Fruit fly (Drosophila melanogaster) whole organism, embryonic: ENCODE data around the gene CG31365.

Experiments
- Abd-B ChIP-seq: fragments of 200-800 bp; sonication (Bioruptor generic); optimal IDR thresholded peaks from 2 replicates; lab custom pipeline; 2018; ENCODE audit warnings: missing biosample characterization, mild to moderate bottlenecking, missing genetic modification characterization, moderate library complexity
- Atf6 ChIP-seq: fragments of 200-800 bp; sonication (Bioruptor generic); IDR thresholded peaks from 2 replicates; pipeline ENCODE4 v1.3.6; 2022; ENCODE audit warnings: missing biosample characterization, missing genetic modification characterization
- B-H2 ChIP-seq: fragments of 200-800 bp; sonication (Bioruptor generic); optimal IDR thresholded peaks from 2 replicates; lab custom pipeline; 2018; ENCODE audit warnings: missing biosample characterization, mild to moderate bottlenecking, missing genetic modification characterization
- Bteb2 ChIP-seq: fragments of 200-800 bp; sonication (Bioruptor generic); optimal IDR thresholded peaks from 2 replicates; lab custom pipeline; 2016; ENCODE audit warnings: missing biosample characterization, missing genetic modification characterization
- CG10321 ChIP-seq: fragments of 200-800 bp; sonication (Bioruptor generic); IDR thresholded peaks from 2 replicates; pipeline ENCODE4 v1.3.6; 2022; ENCODE audit warnings: missing biosample characterization, missing genetic modification characterization
- CG10654 ChIP-seq: fragments of 200-800 bp; sonication (Bioruptor generic); optimal IDR thresholded peaks from 2 replicates; lab custom pipeline; 2016; ENCODE audit warnings: missing biosample characterization, missing genetic modification characterization
- CG12299 ChIP-seq: fragments of 200-800 bp; sonication (Bioruptor generic); optimal IDR thresholded peaks from 2 replicates; lab custom pipeline; 2018; ENCODE audit warnings: missing biosample characterization, mild to moderate bottlenecking, missing genetic modification characterization
- CG13296 ChIP-seq: fragments of 200-800 bp; sonication (Bioruptor generic); optimal IDR thresholded peaks from 3 replicates; lab custom pipeline; 2018; ENCODE audit warnings: missing biosample characterization, mild to moderate bottlenecking, missing genetic modification characterization
- CG14667 ChIP-seq: fragments of 200-800 bp; sonication (Bioruptor generic); IDR thresholded peaks from 2 replicates; pipeline ENCODE4 v1.3.6; 2022; ENCODE audit warnings: missing biosample characterization, missing genetic modification characterization
- CG14710 ChIP-seq: fragments of 200-800 bp; sonication (Bioruptor generic); optimal IDR thresholded peaks from 3 replicates; lab custom pipeline; 2019; ENCODE audit warnings: missing biosample characterization, mild to moderate bottlenecking, missing genetic modification characterization, moderate library complexity
- CG15073 ChIP-seq: fragments of 200-800 bp; sonication (Bioruptor generic); optimal IDR thresholded peaks from 2 replicates; lab custom pipeline; 2016; ENCODE audit warnings: missing biosample characterization, missing genetic modification characterization
- CG15514 ChIP-seq: fragments of 200-800 bp; sonication (Bioruptor generic); optimal IDR thresholded peaks from 3 replicates; lab custom pipeline; 2017; ENCODE audit warnings: missing biosample characterization, missing genetic modification characterization, mild to moderate bottlenecking, moderate library complexity, missing genetic modification reagents
- CG17829 ChIP-seq: fragments of 200-800 bp; optimal IDR thresholded peaks from 2 replicates; lab custom pipeline; 2019; ENCODE audit warnings: missing biosample characterization, mild to moderate bottlenecking, missing genetic modification characterization, moderate library complexity
- CG2712 ChIP-seq: fragments of 200-800 bp; optimal IDR thresholded peaks from 3 replicates; lab custom pipeline; 2019; ENCODE audit warnings: missing biosample characterization, mild to moderate bottlenecking, missing genetic modification characterization, moderate library complexity
- CG2889 ChIP-seq: fragments of 200-800 bp; sonication (Bioruptor generic); IDR thresholded peaks from 3 replicates; pipeline ENCODE4 v1.3.6; 2022; ENCODE audit warnings: missing biosample characterization, missing genetic modification characterization
- CG3065 ChIP-seq: fragments of 200-800 bp; sonication (Bioruptor generic); optimal IDR thresholded peaks from 2 replicates; lab custom pipeline; 2016; ENCODE audit warnings: missing biosample characterization, missing genetic modification characterization
- CG31441 ChIP-seq: fragments of 200-800 bp; sonication (Bioruptor generic); IDR thresholded peaks from 2 replicates; pipeline ENCODE4 v1.3.6; 2022; ENCODE audit warnings: missing biosample characterization, missing genetic modification characterization
- CG3163 ChIP-seq: fragments of 200-800 bp; sonication (Bioruptor generic); optimal IDR thresholded peaks from 3 replicates; lab custom pipeline; 2016; ENCODE audit warnings: missing biosample characterization, missing genetic modification characterization
- CG32532 ChIP-seq: fragments of 200-800 bp; sonication (Bioruptor generic); IDR thresholded peaks from 2 replicates; pipeline ENCODE4 v1.3.6; 2022; ENCODE audit warnings: missing biosample characterization, missing genetic modification characterization
- CG5180 ChIP-seq: fragments of 200-800 bp; sonication (Bioruptor generic); optimal IDR thresholded peaks from 3 replicates; lab custom pipeline; 2017; ENCODE audit warnings: missing biosample characterization, missing genetic modification characterization, mild to moderate bottlenecking, moderate library complexity, missing genetic modification reagents
- CG5953 ChIP-seq: fragments of 200-800 bp; sonication (Bioruptor generic); IDR thresholded peaks from 2 replicates; pipeline ENCODE4 v1.3.6; 2022; ENCODE audit warnings: missing biosample characterization, missing genetic modification characterization
- CG6654 ChIP-seq: fragments of 200-800 bp; sonication (Bioruptor generic); optimal IDR thresholded peaks from 2 replicates; lab custom pipeline; 2017; ENCODE audit warnings: missing biosample characterization, mild to moderate bottlenecking, missing genetic modification characterization
- CG6854 ChIP-seq: fragments of 200-800 bp; sonication (Bioruptor generic); optimal IDR thresholded peaks from 3 replicates; lab custom pipeline; 2017; ENCODE audit warnings: missing biosample characterization, mild to moderate bottlenecking, missing genetic modification characterization
- Dll ChIP-seq: fragments of 200-800 bp; sonication (Bioruptor generic); IDR thresholded peaks from 4 replicates; pipeline ENCODE4 v1.3.6; 2022; ENCODE audit warnings: missing biosample characterization, missing genetic modification characterization; ENCODE audit not compliant: partially characterized antibody
- Dp ChIP-seq: fragments of 200-800 bp; sonication (Bioruptor generic); optimal IDR thresholded peaks from 2 replicates; lab custom pipeline; 2018; ENCODE audit warnings: missing biosample characterization, mild to moderate bottlenecking, missing genetic modification characterization, moderate library complexity
- Hr3 ChIP-seq: fragments of 200-800 bp; sonication (Bioruptor generic); optimal IDR thresholded peaks from 3 replicates; lab custom pipeline; 2016; ENCODE audit warnings: missing biosample characterization, missing genetic modification characterization
- MTF-1 ChIP-seq: fragments of 200-800 bp; sonication (Bioruptor generic); optimal IDR thresholded peaks from 2 replicates; lab custom pipeline; 2018; ENCODE audit warnings: missing biosample characterization, mild to moderate bottlenecking, missing genetic modification characterization, borderline replicate concordance
- Mrtf ChIP-seq: fragments of 200-800 bp; sonication (Bioruptor generic); IDR thresholded peaks from 3 replicates; pipeline ENCODE4 v1.3.6; 2022; ENCODE audit warnings: missing biosample characterization, missing genetic modification characterization
- NK7.1 ChIP-seq: fragments of 200-800 bp; sonication (Bioruptor generic); optimal IDR thresholded peaks from 3 replicates; lab custom pipeline; 2016; ENCODE audit warnings: missing biosample characterization, missing genetic modification characterization
- NfI ChIP-seq: fragments of 200-800 bp; sonication (Bioruptor generic); optimal IDR thresholded peaks from 3 replicates; lab custom pipeline; 2018; ENCODE audit warnings: missing biosample characterization, mild to moderate bottlenecking, missing genetic modification characterization, moderate library complexity
- Spps ChIP-seq: fragments of 200-800 bp; sonication (Bioruptor generic); optimal IDR thresholded peaks from 2 replicates; lab custom pipeline; 2018; ENCODE audit warnings: missing biosample characterization, mild to moderate bottlenecking, missing genetic modification characterization
- Sry-β ChIP-seq: fragments of 200-800 bp; sonication (Bioruptor generic); optimal IDR thresholded peaks from 2 replicates; lab custom pipeline; 2018; ENCODE audit warnings: missing biosample characterization, mild to moderate bottlenecking, missing genetic modification characterization, moderate library complexity
- TFAM ChIP-seq: fragments of 200-800 bp; sonication (Bioruptor generic); optimal IDR thresholded peaks from 2 replicates; lab custom pipeline; 2017; ENCODE audit warnings: missing biosample characterization, missing genetic modification characterization, inconsistent platforms
- Tbp ChIP-seq: fragments of >200 bp; optimal IDR thresholded peaks from 2 replicates; lab custom pipeline; 2018; ENCODE audit warnings: missing biosample characterization, missing genetic modification characterization
- aop ChIP-seq: fragments of 200-800 bp; sonication (Bioruptor generic); IDR thresholded peaks from 2 replicates; pipeline ENCODE4 v1.3.6; 2022; ENCODE audit warnings: missing biosample characterization, missing genetic modification characterization
- bigmax ChIP-seq: fragments of 200-800 bp; sonication (Bioruptor generic); optimal IDR thresholded peaks from 2 replicates; lab custom pipeline; 2018; ENCODE audit warnings: missing biosample characterization, mild to moderate bottlenecking, missing genetic modification characterization
- corto ChIP-seq: fragments of 200-800 bp; sonication (Bioruptor generic); optimal IDR thresholded peaks from 2 replicates; lab custom pipeline; 2016; ENCODE audit warnings: missing biosample characterization, mild to moderate bottlenecking, missing genetic modification characterization, moderate library complexity
- cwo ChIP-seq: fragments of 200-800 bp; sonication (Bioruptor generic); optimal IDR thresholded peaks from 3 replicates; lab custom pipeline; 2017; ENCODE audit warnings: missing biosample characterization, missing genetic modification characterization, mild to moderate bottlenecking, moderate library complexity, missing genetic modification reagents
- gem ChIP-seq: fragments of 200-800 bp; sonication (Bioruptor generic); optimal IDR thresholded peaks from 2 replicates; lab custom pipeline; 2019; ENCODE audit warnings: missing biosample characterization, mild to moderate bottlenecking, missing genetic modification characterization, moderate library complexity
- gsb ChIP-seq: fragments of 200-800 bp; sonication (Bioruptor generic); IDR thresholded peaks from 2 replicates; pipeline ENCODE4 v1.3.6; 2022; ENCODE audit warnings: missing biosample characterization, missing genetic modification characterization
- ham ChIP-seq: fragments of 200-800 bp; sonication (Bioruptor generic); IDR thresholded peaks from 2 replicates; pipeline ENCODE4 v1.3.6; 2022; ENCODE audit warnings: missing biosample characterization, missing genetic modification characterization
- hb ChIP-seq: fragments of 200-800 bp; sonication (Bioruptor generic); IDR thresholded peaks from 3 replicates; pipeline ENCODE4 v1.3.6; 2022; ENCODE audit warnings: missing biosample characterization, missing genetic modification characterization; ENCODE audit not compliant: partially characterized antibody
- jumu ChIP-seq: fragments of 200-800 bp; sonication (Bioruptor generic); optimal IDR thresholded peaks from 3 replicates; lab custom pipeline; 2016; ENCODE audit warnings: missing biosample characterization, missing genetic modification characterization
- kni ChIP-seq: fragments of 200-800 bp; sonication (Bioruptor generic); optimal IDR thresholded peaks from 3 replicates; lab custom pipeline; 2017; ENCODE audit warnings: mild to moderate bottlenecking, missing biosample characterization, missing genetic modification reagents, missing genetic modification characterization
- lmd ChIP-seq: fragments of 200-800 bp; sonication (Bioruptor generic); IDR thresholded peaks from 2 replicates; pipeline ENCODE4 v1.3.6; 2022; ENCODE audit warnings: missing biosample characterization, missing genetic modification characterization
- run ChIP-seq: fragments of 200-800 bp; sonication (Bioruptor generic); optimal IDR thresholded peaks from 3 replicates; lab custom pipeline; 2018; ENCODE audit warnings: missing biosample characterization, mild to moderate bottlenecking, missing genetic modification characterization
- schlank ChIP-seq: fragments of 200-800 bp; sonication (Bioruptor generic); optimal IDR thresholded peaks from 2 replicates; lab custom pipeline; 2018; ENCODE audit warnings: missing biosample characterization, mild to moderate bottlenecking, missing genetic modification characterization
- sqz ChIP-seq: fragments of 200-800 bp; sonication (Bioruptor generic); optimal IDR thresholded peaks from 3 replicates; lab custom pipeline; 2018; ENCODE audit warnings: missing biosample characterization, mild to moderate bottlenecking, missing genetic modification characterization
- ssp ChIP-seq: fragments of 200-800 bp; sonication (Bioruptor generic); IDR thresholded peaks from 2 replicates; pipeline ENCODE4 v1.3.6; 2022; ENCODE audit warnings: missing biosample characterization, missing genetic modification characterization
- tna ChIP-seq: fragments of 200-800 bp; sonication (Bioruptor generic); IDR thresholded peaks from 2 replicates; pipeline ENCODE4 v1.3.6; 2022; ENCODE audit warnings: missing biosample characterization, missing genetic modification characterization; ENCODE audit not compliant: partially characterized antibody
- zen ChIP-seq: fragments of 200-800 bp; sonication (Bioruptor generic); optimal IDR thresholded peaks from 3 replicates; lab custom pipeline; 2018; ENCODE audit warnings: missing biosample characterization, mild to moderate bottlenecking, missing genetic modification characterization, moderate library complexity

The CG31365 gene

dm6 chr3R:23175376-23175775, 49.2 kb upstream of the CG31365 start (continued):
- TF ChIP-seq CG32532 (peak; percentile 85), CG5180 (GFP tag; lab: Kevin White, UChicago) (peak; percentile 77), Mrtf (peak; percentile 84), Tbp (GFP tag; lab: Kevin White, UChicago) (no peak), CG14710 (tag; lab: Kevin White, UChicago) (peak; percentile 93), Spps (tag; lab: Kevin White, UChicago) (peak; percentile 93), CG31441 (GFP tag; lab: Robert Waterston, UW) (peak; percentile 90), CG14667 (peak; percentile 86), CG6654 (GFP tag; lab: Kevin White, UChicago) (peak; percentile 75), Dp (GFP tag; lab: Kevin White, UChicago) (no peak), CG3163 (GFP tag; lab: Kevin White, UChicago) (peak; percentile 67), CG3065 (peak; percentile 85), ssp (GFP tag; lab: Robert Waterston, UW) (peak; percentile 82), run (tag; lab: Kevin White, UChicago) (peak; percentile 82), aop (GFP tag; lab: Robert Waterston, UW) (peak; percentile 85), CG2889 (GFP tag; lab: Robert Waterston, UW) (peak; percentile 79), Abd-B (GFP tag; lab: Kevin White, UChicago) (peak; percentile 88), hb (no peak), TFAM (GFP tag; lab: Kevin White, UChicago) (peak; percentile 61), Sry-β (GFP tag; lab: Kevin White, UChicago) (peak; percentile 58), B-H2 (GFP tag; lab: Kevin White, UChicago) (no peak), Atf6 (peak; percentile 86), jumu (GFP tag; lab: Kevin White, UChicago) (peak; percentile 88), CG10321 (GFP tag; lab: Robert Waterston, UW) (peak; percentile 61), corto (peak; percentile 88), ham (GFP tag; lab: Robert Waterston, UW) (no peak), CG17829 (tag; lab: Kevin White, UChicago) (peak; percentile 95), CG10654 (peak; percentile 93), NK7.1 (GFP tag; lab: Kevin White, UChicago) (peak; percentile 72), zen (peak; percentile 81), Hr3 (GFP tag; lab: Kevin White, UChicago) (peak; percentile 93), Dll (GFP tag; lab: Robert Waterston, UW) (no peak), tna (GFP tag; lab: Robert Waterston, UW) (no peak), CG13296 (GFP tag; lab: Kevin White, UChicago) (peak; percentile 70), CG12299 (tag; lab: Kevin White, UChicago) (peak; percentile 73), CG15073 (GFP tag; lab: Kevin White, UChicago) (peak; percentile 60), CG2712 (tag; lab: Kevin White, UChicago) (peak; percentile 97), schlank (tag; lab: Kevin White, UChicago) (no peak), CG6854 (GFP tag; lab: Kevin White, UChicago) (peak; percentile 20), sqz (GFP tag; lab: Kevin White, UChicago) (peak; percentile 55), gem (tag; lab: Kevin White, UChicago) (peak; percentile 96), MTF-1 (GFP tag; lab: Kevin White, UChicago) (peak; percentile 79), Bteb2 (GFP tag; lab: Kevin White, UChicago) (peak; percentile 73), NfI (peak; percentile 83), kni (GFP tag; lab: Kevin White, UChicago) (peak; percentile 7), lmd (GFP tag; lab: Robert Waterston, UW) (peak; percentile 92), bigmax (no peak), CG15514 (GFP tag; lab: Kevin White, UChicago) (peak; percentile 61), gsb (GFP tag; lab: Robert Waterston, UW) (peak; percentile 75; the same call in 1 of the 2 replicates), cwo (GFP tag; lab: Kevin White, UChicago) (peak; percentile 76), CG5953 (peak; percentile 79)
